Fruit fly (Drosophila melanogaster): ENCODE results near the gene Lkb1.

DNA sequence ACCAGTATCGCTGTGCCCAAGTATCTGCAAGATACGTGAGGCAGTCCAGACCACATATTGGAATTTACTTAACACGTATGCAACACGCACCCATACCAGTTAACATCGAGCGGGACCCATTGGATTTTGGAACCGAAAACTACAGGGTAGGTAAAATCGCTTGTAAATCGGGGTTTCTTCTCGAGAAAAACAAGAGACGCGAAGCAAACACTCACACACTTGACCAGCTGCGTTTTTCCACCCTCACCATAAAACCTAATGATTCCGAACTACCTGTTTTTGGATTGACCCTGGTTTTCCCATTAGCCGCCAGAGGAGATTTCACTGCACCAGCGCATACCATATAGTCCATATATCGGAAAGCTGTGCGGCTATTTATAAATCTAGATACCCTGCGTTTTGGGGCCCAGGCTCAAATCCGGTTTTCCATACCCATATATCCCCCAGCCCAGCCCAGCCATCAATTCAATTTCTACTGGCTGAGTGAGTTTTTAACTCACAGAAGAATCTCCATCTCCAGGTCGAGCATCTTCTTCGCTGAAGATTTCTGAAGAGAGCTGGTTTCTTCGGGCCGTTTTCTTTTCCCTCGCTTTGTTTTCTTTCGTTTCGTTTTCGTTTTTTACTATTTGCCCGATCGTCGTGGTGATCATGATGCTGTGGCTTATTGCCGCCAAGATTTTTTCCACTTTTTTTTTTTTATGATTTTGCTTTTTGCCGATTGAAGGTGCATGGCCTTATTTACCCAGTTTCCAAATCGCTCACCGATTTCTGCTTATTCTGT is 39.5 kb downstream of the Lkb1 start:
- no peak for TF ChIP-seq NC2α (GFP tag; optimal IDR thresholded peaks at IDR 0.05)
- no peak for TF ChIP-seq CG17361 (GFP tag; IDR thresholded peaks at IDR 0.05)
- TF ChIP-seq CG32532 (GFP tag; IDR thresholded peaks at IDR 0.05): no peak

Data from whole organism, embryonic.